Fruit fly (Drosophila melanogaster) whole organism: ENCODE data around the gene CG31211.

Experiments
- CG8478 ChIP-seq: fragments of >200 bp; optimal IDR thresholded peaks from 2 replicates; lab custom pipeline; 2018; ENCODE audit warnings: inconsistent platforms
- psq ChIP-seq: fragments of >200 bp; optimal IDR thresholded peaks from 2 replicates; lab custom pipeline; 2017
- usp ChIP-seq: fragments of >200 bp; optimal IDR thresholded peaks from 2 replicates; lab custom pipeline; 2017; ENCODE audit warnings: missing biosample characterization, missing genetic modification characterization, mixed read lengths

DNA sequence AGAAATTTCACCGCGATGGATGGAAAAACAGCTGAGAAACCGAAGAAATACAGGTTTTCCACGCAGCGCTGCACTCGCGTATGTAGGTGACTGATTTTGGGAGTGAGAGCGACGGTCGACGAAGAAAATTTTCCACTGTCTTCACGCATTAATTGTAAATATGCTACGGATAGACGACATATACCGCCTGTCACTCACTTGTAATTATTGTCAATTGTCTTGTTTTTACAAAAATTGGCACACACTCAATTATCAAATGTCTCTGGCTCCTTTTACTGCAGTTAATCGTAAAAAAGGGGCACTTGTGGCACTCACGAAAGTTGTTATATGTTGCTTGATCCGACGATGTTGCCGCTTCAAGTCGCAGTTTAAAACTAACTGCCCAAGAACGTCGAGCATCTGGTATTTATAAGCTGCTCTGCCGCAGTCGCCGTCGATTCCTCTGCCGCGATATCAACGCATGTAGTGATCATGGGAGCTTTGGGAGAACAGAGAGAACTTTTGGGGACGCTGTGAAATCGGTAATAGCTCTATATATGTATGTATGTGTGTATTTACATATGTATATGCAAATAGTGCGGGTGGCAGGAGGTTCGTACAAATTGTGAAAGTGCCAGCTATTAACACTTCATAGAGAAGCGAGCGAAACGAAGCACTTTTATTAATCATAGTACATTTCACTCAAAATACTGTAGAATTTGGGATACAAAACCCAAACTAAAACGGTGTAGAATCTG lies 43.6 kb downstream of the CG31211 start, which contains the start of gene mfas:
- TF ChIP-seq psq (lab: Kevin White, UChicago) (no peak), CG8478 (lab: Kevin White, UChicago) (no peak), usp (GFP tag; lab: Kevin White, UChicago) (no peak)
